Worm (Caenorhabditis elegans) whole organism, L1 larva: Measurements from ENCODE around the gene C18H9.5.

ENCODE experiments used
- C16A3.4 ChIP-seq: fragments of 150-350 bp; optimal IDR thresholded peaks from 2 replicates; lab custom pipeline; 2014; ENCODE audit warnings: missing biosample characterization, missing genetic modification characterization
- F16B12.6 ChIP-seq: fragments of 150-350 bp; optimal IDR thresholded peaks from 2 replicates; lab custom pipeline; 2014; ENCODE audit warnings: missing biosample characterization, missing genetic modification characterization
- Y116A8C.19 ChIP-seq: sonication (generic microtip); optimal IDR thresholded peaks from 2 replicates; lab custom pipeline; 2016; ENCODE audit warnings: missing compliant biosample characterization, missing genetic modification characterization, borderline replicate concordance
- alr-1 ChIP-seq: fragments of 200-800 bp; sonication (Bioruptor generic); optimal IDR thresholded peaks from 2 replicates; lab custom pipeline; 2018; ENCODE audit warnings: borderline replicate concordance, mild to moderate bottlenecking, missing genetic modification characterization, missing compliant biosample characterization
- aly-2 ChIP-seq: fragments of 150-350 bp; optimal IDR thresholded peaks from 2 replicates; lab custom pipeline; 2014; ENCODE audit warnings: missing biosample characterization, missing genetic modification characterization
- ama-1 ChIP-seq: fragments of 150-350 bp; optimal IDR thresholded peaks from 2 replicates; lab custom pipeline; 2014
- ceh-63 ChIP-seq: fragments of 200-800 bp; sonication (Bioruptor generic); optimal IDR thresholded peaks from 2 replicates; lab custom pipeline; 2018; ENCODE audit warnings: mild to moderate bottlenecking, missing genetic modification characterization, missing compliant biosample characterization
- ceh-8 ChIP-seq: fragments of 200-800 bp; sonication (Bioruptor generic); optimal IDR thresholded peaks from 2 replicates; lab custom pipeline; 2018; ENCODE audit warnings: mild to moderate bottlenecking, missing genetic modification characterization, moderate library complexity, missing compliant biosample characterization
- efl-1 ChIP-seq, 4 experiments: fragments of 150-350 bp; optimal IDR thresholded peaks in 3 of 4; peaks in 1 of 4; 1 replicate in 1 of 4; 2 replicates in 3 of 4; lab custom pipeline; 2014; ENCODE audit warnings: missing biosample characterization in 2 of 4, missing genetic modification characterization in 2 of 4, missing genetic modification reagents in 2 of 4
- efl-3 ChIP-seq: fragments of 200-800 bp; sonication (Bioruptor generic); optimal IDR thresholded peaks from 2 replicates; lab custom pipeline; 2018; ENCODE audit warnings: mild to moderate bottlenecking, missing genetic modification characterization, missing compliant biosample characterization
- egl-13 ChIP-seq: sonication (generic microtip); optimal IDR thresholded peaks from 2 replicates; lab custom pipeline; 2016; ENCODE audit warnings: missing genotype, missing genetic modification reagents, missing genetic modification characterization, missing compliant biosample characterization
- elt-2 ChIP-seq: sonication (generic microtip); optimal IDR thresholded peaks from 2 replicates; lab custom pipeline; 2016; ENCODE audit warnings: missing genetic modification characterization, mild to moderate bottlenecking, inconsistent platforms, missing compliant biosample characterization, missing genetic modification reagents
- fkh-4 ChIP-seq: sonication (generic microtip); optimal IDR thresholded peaks from 2 replicates; lab custom pipeline; 2016; ENCODE audit warnings: missing compliant biosample characterization, missing genetic modification characterization, borderline replicate concordance
- fkh-8 ChIP-seq: sonication (generic microtip); optimal IDR thresholded peaks from 2 replicates; lab custom pipeline; 2016; ENCODE audit warnings: mild to moderate bottlenecking, missing genetic modification characterization, missing compliant biosample characterization
- grh-1 ChIP-seq: fragments of 200-800 bp; sonication (Bioruptor generic); IDR thresholded peaks from 2 replicates; pipeline ENCODE4 v1.3.6; 2022; ENCODE audit warnings: missing genetic modification reagents, missing genetic modification characterization, missing compliant biosample characterization
- hlh-4 ChIP-seq: sonication (generic microtip); optimal IDR thresholded peaks from 2 replicates; lab custom pipeline; 2016; ENCODE audit warnings: mild to moderate bottlenecking, missing genetic modification characterization, missing compliant biosample characterization
- hpl-2 ChIP-seq: fragments of 150-350 bp; optimal IDR thresholded peaks from 2 replicates; lab custom pipeline; 2014; ENCODE audit warnings: missing biosample characterization, missing genetic modification reagents, missing genetic modification characterization
- irx-1 ChIP-seq: sonication (generic microtip); optimal IDR thresholded peaks from 2 replicates; lab custom pipeline; 2016; ENCODE audit warnings: missing genetic modification characterization, missing compliant biosample characterization
- lin-13 ChIP-seq: fragments of 150-350 bp; optimal IDR thresholded peaks from 2 replicates; lab custom pipeline; 2014; ENCODE audit warnings: missing biosample characterization, missing genetic modification reagents, missing genetic modification characterization
- lin-14 ChIP-seq: fragments of 200-800 bp; sonication (Bioruptor generic); optimal IDR thresholded peaks from 2 replicates; lab custom pipeline; 2018; ENCODE audit warnings: mild to moderate bottlenecking, missing genetic modification characterization, moderate library complexity, missing compliant biosample characterization
- lin-39 ChIP-seq: fragments of 150-350 bp; optimal IDR thresholded peaks from 2 replicates; lab custom pipeline; 2014; ENCODE audit warnings: missing biosample characterization, missing genetic modification reagents, missing genetic modification characterization
- lir-3 ChIP-seq: sonication (generic microtip); optimal IDR thresholded peaks from 2 replicates; lab custom pipeline; 2016; ENCODE audit warnings: mild to moderate bottlenecking, missing genetic modification characterization, moderate library complexity, missing compliant biosample characterization; ENCODE audit not compliant: poor library complexity
- lsy-2 ChIP-seq, 2 experiments: fragments of 150-350 bp; optimal IDR thresholded peaks; 2 replicates each; lab custom pipeline; 2014; ENCODE audit warnings: missing biosample characterization in 2 of 2, missing genetic modification characterization in 2 of 2
- mdl-1 ChIP-seq, 2 experiments: fragments of 150-350 bp; optimal IDR thresholded peaks; 2 replicates each; lab custom pipeline; 2014 to 2017; ENCODE audit warnings: missing biosample characterization in 2 of 2, missing genetic modification characterization in 2 of 2, inconsistent platforms in 1 of 2
- mef-2 ChIP-seq: fragments of 150-350 bp; optimal IDR thresholded peaks from 2 replicates; lab custom pipeline; 2014; ENCODE audit warnings: missing biosample characterization, missing genetic modification characterization
- nhr-11 ChIP-seq: fragments of 150-350 bp; optimal IDR thresholded peaks from 2 replicates; lab custom pipeline; 2014; ENCODE audit warnings: missing biosample characterization, missing genetic modification characterization
- nhr-12 ChIP-seq: sonication (generic microtip); optimal IDR thresholded peaks from 2 replicates; lab custom pipeline; 2017; ENCODE audit warnings: missing biosample characterization, missing genetic modification characterization
- nhr-20 ChIP-seq: sonication (generic microtip); optimal IDR thresholded peaks from 2 replicates; lab custom pipeline; 2016; ENCODE audit warnings: mild to moderate bottlenecking, missing genetic modification characterization, missing compliant biosample characterization
- nhr-28 ChIP-seq: fragments of 150-350 bp; optimal IDR thresholded peaks from 2 replicates; lab custom pipeline; 2014; ENCODE audit warnings: missing biosample characterization, missing genetic modification characterization
- nhr-47 ChIP-seq: sonication (generic microtip); optimal IDR thresholded peaks from 2 replicates; lab custom pipeline; 2016; ENCODE audit warnings: mild to moderate bottlenecking, missing genetic modification characterization, moderate library complexity, missing compliant biosample characterization
- nhr-71 ChIP-seq: sonication (generic microtip); optimal IDR thresholded peaks from 2 replicates; lab custom pipeline; 2016; ENCODE audit warnings: mild to moderate bottlenecking, missing genetic modification characterization, moderate library complexity, missing compliant biosample characterization
- nhr-76 ChIP-seq: sonication (generic microtip); optimal IDR thresholded peaks from 2 replicates; lab custom pipeline; 2017; ENCODE audit warnings: missing biosample characterization, missing genetic modification characterization
- nhr-77 ChIP-seq: fragments of 150-350 bp; optimal IDR thresholded peaks from 2 replicates; lab custom pipeline; 2014; ENCODE audit warnings: missing biosample characterization, missing genetic modification characterization
- nhr-84 ChIP-seq: sonication (generic microtip); optimal IDR thresholded peaks from 2 replicates; lab custom pipeline; 2017; ENCODE audit warnings: missing biosample characterization, missing genetic modification characterization
- nhr-85 ChIP-seq: sonication (generic microtip); peaks from one replicate; lab custom pipeline; 2016; ENCODE audit warnings: missing genetic modification characterization, inconsistent platforms, missing compliant biosample characterization
- pag-3 ChIP-seq: sonication (generic microtip); optimal IDR thresholded peaks from 2 replicates; lab custom pipeline; 2017; ENCODE audit warnings: missing genetic modification characterization, mild to moderate bottlenecking, missing compliant biosample characterization, antibody characterized with exemption, borderline replicate concordance; ENCODE audit not compliant: insufficient read depth
- pax-3 ChIP-seq: fragments of 200-800 bp; sonication (Bioruptor generic); optimal IDR thresholded peaks from 2 replicates; lab custom pipeline; 2018; ENCODE audit warnings: mild to moderate bottlenecking, missing genetic modification characterization, moderate library complexity, missing compliant biosample characterization
- pqm-1 ChIP-seq: sonication (generic microtip); optimal IDR thresholded peaks from 3 replicates; lab custom pipeline; 2017; ENCODE audit warnings: missing biosample characterization, missing genetic modification characterization
- rnt-1 ChIP-seq: sonication (generic microtip); optimal IDR thresholded peaks from 2 replicates; lab custom pipeline; 2016; ENCODE audit warnings: mild to moderate bottlenecking, missing genetic modification characterization, moderate library complexity, missing compliant biosample characterization
- skn-1 ChIP-seq: fragments of 150-350 bp; optimal IDR thresholded peaks from 2 replicates; lab custom pipeline; 2014; ENCODE audit warnings: missing biosample characterization, missing genetic modification characterization
- snpc-4 ChIP-seq: fragments of 150-350 bp; optimal IDR thresholded peaks from 2 replicates; lab custom pipeline; 2014; ENCODE audit warnings: missing biosample characterization, missing genetic modification characterization
- swsn-7 ChIP-seq: sonication (generic microtip); optimal IDR thresholded peaks from 2 replicates; lab custom pipeline; 2016; ENCODE audit warnings: missing genetic modification characterization, missing compliant biosample characterization
- tlp-1 ChIP-seq: fragments of 150-350 bp; optimal IDR thresholded peaks from 2 replicates; lab custom pipeline; 2014; ENCODE audit warnings: missing biosample characterization, missing genetic modification characterization
- unc-130 ChIP-seq: fragments of 150-350 bp; optimal IDR thresholded peaks from 2 replicates; lab custom pipeline; 2017; ENCODE audit warnings: missing biosample characterization, missing genetic modification characterization, inconsistent platforms
- unc-30 ChIP-seq: sonication (generic microtip); optimal IDR thresholded peaks from 2 replicates; lab custom pipeline; 2017; ENCODE audit warnings: missing biosample characterization, missing genetic modification characterization
- unc-98 ChIP-seq: fragments of 200-800 bp; sonication (Bioruptor generic); IDR thresholded peaks from 2 replicates; pipeline ENCODE4 v1.3.6; 2022; ENCODE audit warnings: missing genetic modification characterization, missing compliant biosample characterization
- zip-4 ChIP-seq: fragments of 200-800 bp; sonication (Bioruptor generic); optimal IDR thresholded peaks from 2 replicates; lab custom pipeline; 2018; ENCODE audit warnings: mild to moderate bottlenecking, missing genetic modification characterization, moderate library complexity, missing compliant biosample characterization
- ztf-11 ChIP-seq, 2 experiments: sonication (generic microtip); optimal IDR thresholded peaks; 2 replicates each; lab custom pipeline; 2016 to 2017; ENCODE audit warnings: missing genetic modification characterization in 2 of 2, missing biosample characterization in 1 of 2, missing compliant biosample characterization in 1 of 2
- ztf-4 ChIP-seq: fragments of 150-350 bp; optimal IDR thresholded peaks from 2 replicates; lab custom pipeline; 2014; ENCODE audit warnings: missing biosample characterization, missing genetic modification characterization

Gene C18H9.5

DNA sequence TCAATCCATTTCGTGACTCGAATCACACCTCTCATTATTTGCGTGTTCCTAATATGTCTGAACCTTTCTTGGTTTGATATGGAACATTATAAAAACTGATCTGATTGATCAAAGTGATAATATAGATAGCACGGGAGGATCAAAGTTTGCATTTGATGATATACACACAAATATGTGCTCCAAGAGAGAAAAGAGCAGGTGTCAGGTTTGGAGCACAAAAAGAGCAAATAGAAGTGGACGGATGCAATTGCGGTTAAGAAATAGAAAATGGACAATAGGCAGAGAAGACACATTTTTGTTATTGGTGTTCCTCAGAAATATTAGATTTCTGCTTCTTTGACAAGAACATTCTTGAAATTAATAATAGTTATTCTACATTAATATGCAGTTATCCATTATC is 3.4 kb upstream of the C18H9.5 start, which contains the start of gene C18H9.1:
TSS of gene C18H9.1 (plus strand) at position 301 of the 400 bp plus-strand sequence.
- TF ChIP-seq egl-13 (no peak), unc-98 (GFP tag; lab: Robert Waterston, UW) (no peak), nhr-11 (tag; lab: Kevin White, UChicago) (no peak), efl-3 (GFP tag; lab: Kevin White, UChicago) (no peak), lir-3 (tag; lab: Kevin White, UChicago) (no peak), lsy-2 (tag; optimal IDR thresholded peaks at IDR 0.05; lab: Kevin White, UChicago) (no peak), hpl-2 (no peak), nhr-84 (tag; lab: Kevin White, UChicago) (no peak), fkh-8 (tag; lab: Kevin White, UChicago) (no peak), elt-2 (tag; lab: Kevin White, UChicago) (no peak), nhr-85 (tag; lab: Kevin White, UChicago) (no peak), nhr-12 (tag; lab: Kevin White, UChicago) (no peak), ama-1 (lab: Kevin White, UChicago) (no peak), nhr-47 (tag; lab: Kevin White, UChicago) (no peak), C16A3.4 (tag; lab: Kevin White, UChicago) (no peak), grh-1 (no peak), skn-1 (tag; lab: Kevin White, UChicago) (no peak), nhr-71 (tag; lab: Kevin White, UChicago) (no peak), mef-2 (tag; lab: Kevin White, UChicago) (no peak), nhr-28 (tag; lab: Kevin White, UChicago) (no peak)

- TF ChIP-seq ceh-8 (GFP tag; lab: Kevin White, UChicago) (peak; percentile 26), pax-3 (tag; lab: Kevin White, UChicago) (peak; percentile 52), pqm-1 (no peak), nhr-47 (tag; lab: Kevin White, UChicago) (peak; percentile 60), snpc-4 (tag; lab: Kevin White, UChicago) (no peak), swsn-7 (tag; lab: Kevin White, UChicago) (peak; percentile 28), lsy-2 (tag; optimal IDR thresholded peaks at IDR 0.05; lab: Kevin White, UChicago) (peak in 1 of 2 experiments; percentile 4), irx-1 (no peak), efl-3 (GFP tag; lab: Kevin White, UChicago) (no peak), nhr-85 (tag; lab: Kevin White, UChicago) (no peak), nhr-12 (tag; lab: Kevin White, UChicago) (no peak), ztf-4 (tag; lab: Kevin White, UChicago) (no peak), unc-130 (no peak), nhr-71 (tag; lab: Kevin White, UChicago) (peak; percentile 72), aly-2 (no peak), hlh-4 (tag; lab: Kevin White, UChicago) (no peak), nhr-76 (tag; lab: Kevin White, UChicago) (no peak), zip-4 (GFP tag; lab: Kevin White, UChicago) (no peak), nhr-77 (no peak), fkh-8 (tag; lab: Kevin White, UChicago) (peak; percentile 93), efl-1 (optimal IDR thresholded peaks at IDR 0.05; lab: Kevin White, UChicago) (no peak), efl-1 (GFP tag; optimal IDR thresholded peaks at IDR 0.05 in 1 of 2; lab: Kevin White, UChicago) (peak in 1 of 2 experiments; percentile 19), pag-3 (tag; lab: Kevin White, UChicago) (no peak), lin-39 (tag; lab: Kevin White, UChicago) (no peak), F16B12.6 (tag; lab: Kevin White, UChicago) (no peak), lir-3 (tag; lab: Kevin White, UChicago) (no peak), mdl-1 (tag; optimal IDR thresholded peaks at IDR 0.05; lab: Kevin White, UChicago) (no peak), lin-14 (GFP tag; lab: Kevin White, UChicago) (peak; percentile 59), Y116A8C.19 (no peak), nhr-84 (tag; lab: Kevin White, UChicago) (no peak), ama-1 (lab: Kevin White, UChicago) (no peak), hpl-2 (no peak), fkh-4 (tag; lab: Kevin White, UChicago) (peak; percentile 48), ceh-63 (no peak), ztf-11 (tag; optimal IDR thresholded peaks at IDR 0.05; lab: Kevin White, UChicago) (no peak), rnt-1 (tag; lab: Kevin White, UChicago) (no peak), alr-1 (tag; lab: Kevin White, UChicago) (no peak), nhr-20 (tag; lab: Kevin White, UChicago) (peak; percentile 14), unc-30 (tag; lab: Kevin White, UChicago) (no peak), mef-2 (tag; lab: Kevin White, UChicago) (no peak), tlp-1 (tag; lab: Kevin White, UChicago) (no peak), lin-13 (GFP tag; lab: Kevin White, UChicago) (no peak)
Observed at ce11 chrII:6689088-6689487, 6.3 kb downstream of the C18H9.5 start.
